Fruit fly (Drosophila melanogaster): ENCODE data around the gene scpr-C.

The scpr-C gene

DNA sequence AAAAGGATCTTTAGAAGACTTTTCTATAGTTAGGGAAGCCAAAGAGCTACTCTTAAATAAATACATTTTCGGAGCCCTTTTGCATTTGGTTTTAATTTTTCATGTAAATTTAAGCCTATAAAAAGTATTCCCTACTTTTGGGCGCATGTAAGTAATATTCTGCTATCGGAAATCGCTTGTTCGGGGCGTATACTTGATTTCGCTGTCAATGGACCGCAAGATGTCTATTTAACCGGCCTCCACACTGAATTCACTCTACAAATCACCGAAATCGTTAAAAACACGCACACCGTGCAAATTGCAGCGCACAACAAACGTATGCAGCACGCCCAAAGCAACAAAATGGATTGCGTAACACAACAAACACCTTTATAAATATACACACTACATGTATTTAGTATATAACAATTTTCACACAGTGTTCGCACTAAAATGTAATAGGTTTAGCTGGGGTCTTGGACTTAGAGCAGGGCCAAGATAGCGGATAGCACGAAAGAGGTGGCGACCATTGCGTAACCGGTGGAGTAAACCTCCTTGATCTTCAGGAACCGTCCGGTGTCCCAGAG lies 16.5 kb upstream of the scpr-C start:
- TF ChIP-seq psq (optimal IDR thresholded peaks at IDR 0.05), result no peak
- no peak for TF ChIP-seq ttk (optimal IDR thresholded peaks at IDR 0.05)
- TF ChIP-seq h (optimal IDR thresholded peaks at IDR 0.05), result no peak
- no peak for TF ChIP-seq Myc (optimal IDR thresholded peaks at IDR 0.05)
- no peak for TF ChIP-seq insv (optimal IDR thresholded peaks at IDR 0.05)

DNA sequence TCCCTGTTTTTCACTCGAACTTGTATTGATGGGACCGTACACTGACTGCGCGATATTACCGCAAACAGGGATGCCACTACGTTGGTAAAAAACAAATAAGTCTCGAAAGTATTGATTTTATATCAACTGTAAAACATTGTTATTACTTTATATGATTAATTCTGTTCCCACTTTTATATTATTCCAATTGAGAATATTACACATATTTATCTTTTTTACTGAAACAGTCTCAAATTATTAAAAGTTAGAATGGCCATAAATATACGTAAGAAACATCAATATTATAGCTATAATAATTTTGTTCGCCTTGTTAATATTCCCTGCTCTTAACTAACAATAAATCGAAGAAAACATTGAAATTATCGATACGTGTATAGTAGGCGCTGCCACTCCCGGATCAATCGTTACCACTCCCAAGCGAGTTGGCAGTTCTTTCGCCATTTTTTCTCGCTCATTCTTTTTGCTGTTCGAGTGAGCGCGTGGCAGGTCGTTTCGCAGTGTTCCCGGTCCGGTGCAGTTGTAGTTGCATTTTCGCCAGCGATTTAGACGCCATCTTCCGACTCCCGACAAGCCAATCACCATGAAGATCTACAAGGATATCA lies 15.4 kb upstream of the scpr-C start, which contains the start of the genes SdhC and Tctp:
SdhC (minus strand) TSS at position 49 of the 602 bp plus-strand sequence.
Tctp (plus strand) TSS at position 447 of the 602 bp plus-strand sequence.
- TF ChIP-seq insv (optimal IDR thresholded peaks at IDR 0.05), result no peak
- no peak for TF ChIP-seq Myc (optimal IDR thresholded peaks at IDR 0.05)
- no peak for TF ChIP-seq psq (optimal IDR thresholded peaks at IDR 0.05)
- TF ChIP-seq Sin3A (optimal IDR thresholded peaks at IDR 0.05), result no peak
- TF ChIP-seq ttk (optimal IDR thresholded peaks at IDR 0.05), result no peak
- TF ChIP-seq h (optimal IDR thresholded peaks at IDR 0.05), result no peak

DNA sequence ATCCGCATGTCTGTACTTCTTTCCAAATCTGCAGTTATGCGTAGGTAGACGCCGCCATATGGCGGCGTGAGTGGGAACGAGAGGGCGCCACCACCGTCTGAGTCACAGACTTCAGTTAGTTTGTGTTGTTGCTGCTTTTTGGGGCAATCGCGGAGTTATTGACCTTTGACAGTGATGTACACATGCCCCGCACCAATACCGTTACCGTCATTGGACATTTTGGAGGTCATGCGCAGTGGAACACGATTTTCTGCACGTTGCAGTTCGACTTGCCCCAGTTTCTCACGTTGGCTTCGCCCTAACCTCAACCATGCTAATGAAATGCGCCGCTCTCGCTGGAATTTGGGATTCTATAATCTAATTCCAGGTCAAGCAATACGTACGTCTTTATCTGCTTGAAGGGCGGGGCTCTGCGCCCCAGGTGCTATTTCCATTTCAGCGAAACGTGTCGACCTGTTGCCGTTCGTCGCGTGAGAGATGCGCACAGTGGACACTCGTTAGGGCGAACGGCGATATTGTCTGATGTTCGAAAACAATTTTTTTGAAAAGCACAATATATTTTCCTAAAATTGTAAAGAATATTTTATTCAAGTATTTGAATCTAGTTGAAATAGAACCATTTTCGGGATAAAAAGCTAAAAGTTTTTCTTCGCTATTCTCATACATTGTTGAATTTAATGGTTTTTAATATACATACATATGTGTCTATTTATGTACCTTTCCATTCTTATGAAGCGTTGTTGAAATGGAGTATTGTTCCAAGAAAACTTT lies 13.8 kb upstream of the scpr-C start:
- TF ChIP-seq h (optimal IDR thresholded peaks at IDR 0.05), result no peak
- TF ChIP-seq ttk (optimal IDR thresholded peaks at IDR 0.05), result no peak
- no peak for TF ChIP-seq Sin3A (optimal IDR thresholded peaks at IDR 0.05)
- no peak for TF ChIP-seq insv (optimal IDR thresholded peaks at IDR 0.05)
- no peak for TF ChIP-seq Myc (optimal IDR thresholded peaks at IDR 0.05)
- TF ChIP-seq psq (optimal IDR thresholded peaks at IDR 0.05), result no peak

DNA sequence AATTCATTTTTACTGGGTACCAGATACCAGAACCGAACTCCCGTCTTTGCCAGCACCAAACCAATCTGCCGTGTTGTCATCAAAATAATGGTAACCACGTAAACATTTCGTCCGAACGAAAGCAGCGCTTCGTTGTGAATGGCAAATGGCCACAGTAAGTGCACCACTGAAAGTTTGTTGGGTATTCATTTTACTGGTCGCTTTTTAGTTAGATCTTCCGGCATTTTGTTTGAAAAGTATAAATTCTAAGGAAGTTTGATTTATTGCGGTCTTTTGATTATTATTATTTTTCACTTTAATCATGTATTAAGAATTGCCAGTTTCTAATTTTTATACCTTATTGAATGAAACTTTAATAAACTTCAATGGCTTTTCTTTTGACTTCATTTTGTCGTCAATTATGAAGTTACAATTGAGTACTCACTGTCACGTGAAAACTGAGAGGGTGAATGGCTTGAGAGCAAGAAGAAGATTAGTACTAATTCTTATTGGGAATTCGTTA lies 10.8 kb upstream of the scpr-C start, which contains the start of gene ZnT86D:
ZnT86D (minus strand) TSS at position 91 of the 502 bp plus-strand sequence.
- TF ChIP-seq ttk (optimal IDR thresholded peaks at IDR 0.05) (no peak), Myc (optimal IDR thresholded peaks at IDR 0.05) (no peak), h (optimal IDR thresholded peaks at IDR 0.05) (no peak), Sin3A (optimal IDR thresholded peaks at IDR 0.05) (no peak), psq (optimal IDR thresholded peaks at IDR 0.05) (no peak), insv (optimal IDR thresholded peaks at IDR 0.05) (no peak)

DNA sequence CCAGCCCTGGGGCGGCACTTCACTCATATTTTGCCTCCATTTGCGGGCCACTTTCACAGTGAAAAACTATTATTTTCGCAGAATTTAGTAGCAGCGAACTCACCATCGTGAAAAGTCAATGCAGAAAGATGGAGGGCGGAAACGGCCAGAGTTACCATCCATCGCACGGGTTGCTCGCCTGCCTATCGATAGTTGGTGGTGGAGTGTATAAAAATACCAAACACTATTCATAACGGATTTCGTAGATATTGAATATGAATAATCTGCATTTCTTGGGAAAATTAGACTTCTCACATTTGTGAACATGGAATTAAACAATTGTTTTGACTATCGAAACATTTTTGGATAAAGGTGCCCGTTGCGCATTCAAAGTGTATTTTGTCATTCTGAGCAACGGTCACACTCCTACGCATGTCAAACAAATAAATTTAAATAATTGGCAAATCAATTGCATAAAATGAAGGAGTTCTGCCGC lies 9.1 kb upstream of the scpr-C start, which contains the start of the genes RpS25 and CG4820:
RpS25 (minus strand) TSS at position 132 of the 475 bp plus-strand sequence.
CG4820 (plus strand) TSS at position 380 of the 475 bp plus-strand sequence.
- TF ChIP-seq psq (optimal IDR thresholded peaks at IDR 0.05) (no peak), Myc (optimal IDR thresholded peaks at IDR 0.05) (no peak), Sin3A (optimal IDR thresholded peaks at IDR 0.05) (no peak), h (optimal IDR thresholded peaks at IDR 0.05) (no peak), ttk (optimal IDR thresholded peaks at IDR 0.05) (no peak), insv (optimal IDR thresholded peaks at IDR 0.05) (no peak)

DNA sequence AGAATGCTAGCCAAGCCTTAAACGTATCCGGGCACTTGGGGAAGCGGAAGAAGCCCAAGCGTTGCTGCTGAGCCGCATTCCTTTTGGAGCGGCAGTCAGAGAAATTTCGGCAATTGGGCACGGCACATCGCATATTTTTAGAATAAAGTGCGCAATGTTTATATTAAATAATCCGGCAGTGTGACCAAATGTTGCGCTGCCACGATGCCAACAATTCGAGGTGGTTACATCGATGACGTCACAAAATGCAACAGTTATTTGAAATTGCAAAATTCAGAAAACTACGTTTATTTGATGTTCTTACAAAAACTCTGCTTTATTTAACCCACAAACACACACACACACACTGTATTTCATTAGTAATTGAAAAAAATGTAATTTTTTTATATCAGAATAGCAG lies 5.4 kb upstream of the scpr-C start, which contains the start of gene CG6689:
CG6689 (minus strand) TSS at position 182 of the 400 bp plus-strand sequence.
- no peak for TF ChIP-seq Sin3A (optimal IDR thresholded peaks at IDR 0.05)
- TF ChIP-seq psq (optimal IDR thresholded peaks at IDR 0.05), result no peak
- no peak for TF ChIP-seq ttk (optimal IDR thresholded peaks at IDR 0.05)
- no peak for TF ChIP-seq h (optimal IDR thresholded peaks at IDR 0.05)

DNA sequence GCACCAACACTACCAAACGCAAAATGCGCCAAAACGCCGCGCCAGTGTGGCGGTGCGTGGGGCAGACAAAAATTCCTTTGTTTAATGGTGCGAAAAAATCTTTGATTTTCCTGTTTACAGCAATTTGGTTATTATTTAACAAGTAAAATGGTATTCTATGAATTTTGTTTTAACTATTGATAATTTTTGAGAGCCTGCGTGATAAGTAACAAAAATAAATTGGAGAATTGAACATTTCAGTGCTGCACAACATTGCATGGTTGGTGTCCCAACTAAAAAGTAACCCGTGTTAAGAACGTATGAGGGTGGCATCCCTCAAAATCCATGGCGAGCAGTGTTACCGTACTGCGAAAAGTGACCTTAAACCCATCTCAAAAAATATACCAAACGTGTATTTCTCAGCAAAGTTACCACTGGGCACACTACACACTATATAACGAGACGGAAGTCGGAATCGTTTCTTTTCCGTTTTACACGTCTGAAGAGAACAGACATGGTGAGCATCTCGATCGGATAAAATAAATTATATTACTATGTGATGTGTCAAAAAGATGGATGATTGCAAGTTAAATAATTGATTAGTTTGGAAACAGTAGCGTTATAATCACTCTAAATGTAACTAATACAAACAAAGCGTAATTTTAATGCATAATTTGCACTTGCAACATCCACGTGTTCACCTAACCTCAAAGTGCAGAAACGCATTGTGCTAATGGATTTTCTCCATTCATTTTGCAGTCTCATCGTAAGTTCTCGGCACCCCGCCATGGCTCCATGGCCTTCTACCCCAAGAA lies 3.7 kb upstream of the scpr-C start, which contains the start of the genes CG6693 and RpL3:
CG6693 (minus strand) TSS at position 203 of the 794 bp plus-strand sequence.
RpL3 (plus strand) TSS at position 458 of the 794 bp plus-strand sequence.
- TF ChIP-seq insv (optimal IDR thresholded peaks at IDR 0.05), result no peak
- TF ChIP-seq Myc (optimal IDR thresholded peaks at IDR 0.05), result no peak
- TF ChIP-seq psq (optimal IDR thresholded peaks at IDR 0.05), result no peak
- TF ChIP-seq Sin3A (optimal IDR thresholded peaks at IDR 0.05), result no peak
- no peak for TF ChIP-seq h (optimal IDR thresholded peaks at IDR 0.05)
- no peak for TF ChIP-seq ttk (optimal IDR thresholded peaks at IDR 0.05)

DNA sequence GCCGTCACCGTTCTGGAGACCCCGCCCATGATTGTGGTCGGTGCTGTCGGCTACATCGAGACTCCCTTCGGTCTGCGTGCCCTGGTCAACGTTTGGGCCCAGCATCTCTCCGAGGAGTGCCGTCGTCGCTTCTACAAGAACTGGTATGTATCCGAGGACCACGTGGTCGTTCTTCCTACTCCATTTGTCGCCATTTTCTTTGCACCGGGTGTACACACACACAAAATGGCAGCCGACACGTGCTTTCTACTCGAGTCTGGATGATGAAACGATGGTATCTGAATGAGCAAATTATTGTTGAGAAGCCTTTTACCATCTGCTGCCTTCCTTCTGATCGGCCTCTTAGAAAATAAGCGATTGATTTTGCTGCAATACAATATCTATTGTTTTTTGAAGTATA lies 2.7 kb upstream of the scpr-C start:
- TF ChIP-seq insv (optimal IDR thresholded peaks at IDR 0.05), result no peak
- no peak for TF ChIP-seq psq (optimal IDR thresholded peaks at IDR 0.05)
- no peak for TF ChIP-seq ttk (optimal IDR thresholded peaks at IDR 0.05)
- no peak for TF ChIP-seq Sin3A (optimal IDR thresholded peaks at IDR 0.05)
- TF ChIP-seq Myc (optimal IDR thresholded peaks at IDR 0.05), result no peak
- no peak for TF ChIP-seq h (optimal IDR thresholded peaks at IDR 0.05)

DNA sequence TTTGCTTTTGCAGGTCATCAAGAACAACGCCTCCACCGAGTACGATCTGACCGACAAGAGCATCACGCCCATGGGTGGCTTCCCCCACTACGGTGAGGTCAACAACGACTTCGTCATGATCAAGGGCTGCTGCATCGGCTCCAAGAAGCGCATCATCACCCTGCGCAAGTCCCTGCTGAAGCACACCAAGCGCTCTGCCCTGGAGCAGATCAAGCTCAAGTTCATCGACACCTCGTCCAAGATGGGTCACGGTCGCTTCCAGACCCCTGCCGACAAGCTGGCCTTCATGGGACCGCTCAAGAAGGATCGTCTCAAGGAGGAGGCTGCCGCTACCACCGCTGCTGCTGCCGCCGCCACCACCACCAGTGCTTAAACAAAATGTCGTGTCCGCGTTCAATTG lies 842 bp upstream of the scpr-C start:
- no peak for TF ChIP-seq psq (optimal IDR thresholded peaks at IDR 0.05)
- no peak for TF ChIP-seq Myc (optimal IDR thresholded peaks at IDR 0.05)
- TF ChIP-seq h (optimal IDR thresholded peaks at IDR 0.05), result no peak

DNA sequence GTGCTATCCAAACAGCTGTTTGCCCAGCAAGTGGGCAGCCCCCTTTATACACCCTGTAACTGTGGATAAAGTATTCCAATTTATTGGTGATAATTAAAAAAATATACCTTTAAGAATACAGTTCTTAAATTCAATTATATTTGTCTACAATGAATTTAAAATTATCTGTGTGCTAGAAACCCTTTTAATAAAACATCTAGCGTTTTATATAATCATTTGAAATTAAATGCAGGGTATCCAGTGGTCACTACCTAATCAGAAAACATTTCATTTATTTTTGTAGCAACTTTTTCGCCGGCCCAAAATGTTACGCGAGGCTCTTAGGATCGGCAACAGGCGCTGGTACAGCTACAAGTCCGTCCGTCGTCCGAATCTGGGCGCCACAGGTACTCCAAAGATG lies 1.2 kb downstream of the scpr-C start, which contains the start of gene CG17726:
CG17726 (plus strand) TSS at position 267 of the 400 bp plus-strand sequence.
- TF ChIP-seq ttk (optimal IDR thresholded peaks at IDR 0.05) (no peak), insv (optimal IDR thresholded peaks at IDR 0.05) (no peak), h (optimal IDR thresholded peaks at IDR 0.05) (no peak), Myc (optimal IDR thresholded peaks at IDR 0.05) (no peak), Sin3A (optimal IDR thresholded peaks at IDR 0.05) (no peak), psq (optimal IDR thresholded peaks at IDR 0.05) (no peak)

DNA sequence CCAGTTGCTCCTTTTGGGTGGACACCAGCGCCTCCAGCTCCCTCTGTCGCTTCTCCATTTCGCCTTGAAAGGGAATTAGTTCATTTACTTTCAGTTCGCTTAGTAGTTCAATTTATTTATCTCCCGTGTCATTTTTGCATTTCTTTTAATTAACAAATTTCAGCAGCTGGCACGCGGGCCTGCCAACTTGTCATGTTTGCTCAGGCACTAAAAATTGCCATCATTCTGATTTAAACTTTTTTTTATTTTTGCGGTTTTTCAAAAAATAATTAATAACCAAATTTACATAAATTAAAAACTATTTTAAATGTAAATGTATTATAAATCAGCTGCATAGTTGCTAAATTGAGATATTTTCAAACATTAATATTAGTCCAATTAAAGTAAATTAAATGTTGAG lies 5.1 kb downstream of the scpr-C start, which contains the start of gene GCC88:
GCC88 (minus strand) TSS at position 209 of the 400 bp plus-strand sequence.
- TF ChIP-seq Myc (optimal IDR thresholded peaks at IDR 0.05), result no peak
- TF ChIP-seq h (optimal IDR thresholded peaks at IDR 0.05), result no peak
- no peak for TF ChIP-seq psq (optimal IDR thresholded peaks at IDR 0.05)
- TF ChIP-seq ttk (optimal IDR thresholded peaks at IDR 0.05), result no peak
- TF ChIP-seq Sin3A (optimal IDR thresholded peaks at IDR 0.05), result no peak
- TF ChIP-seq insv (optimal IDR thresholded peaks at IDR 0.05), result no peak

All from Kc167 (cell line).